Fruit fly (Drosophila melanogaster) whole organism, wandering third instar larva: Measurements from ENCODE around the gene Rbfox1.

ENCODE experiments used
- Abd-B ChIP-seq: fragments of >200 bp; optimal IDR thresholded peaks from 2 replicates; lab custom pipeline; 2017; ENCODE audit warnings: missing biosample characterization, missing genetic modification characterization
- CG9705 ChIP-seq: fragments of 200-800 bp; sonication (Bioruptor generic); optimal IDR thresholded peaks from 2 replicates; lab custom pipeline; 2018; ENCODE audit warnings: missing biosample characterization, mild to moderate bottlenecking, missing genetic modification characterization
- HLH106 ChIP-seq: fragments of 200-800 bp; optimal IDR thresholded peaks from 3 replicates; lab custom pipeline; 2019; ENCODE audit warnings: missing biosample characterization, mild to moderate bottlenecking, missing genetic modification characterization, moderate library complexity
- Hr78 ChIP-seq: fragments of >200 bp; optimal IDR thresholded peaks from 2 replicates; lab custom pipeline; 2017; ENCODE audit warnings: missing biosample characterization, missing genetic modification characterization
- Jra ChIP-seq: sonication (Bioruptor generic); optimal IDR thresholded peaks from 2 replicates; lab custom pipeline; 2016; ENCODE audit warnings: missing biosample characterization, missing genetic modification characterization
- Myc ChIP-seq: fragments of >200 bp; optimal IDR thresholded peaks from 2 replicates; lab custom pipeline; 2017
- br ChIP-seq: fragments of 200-800 bp; sonication (Bioruptor generic); optimal IDR thresholded peaks from 2 replicates; lab custom pipeline; 2016; ENCODE audit warnings: missing biosample characterization, missing genetic modification characterization
- ey ChIP-seq: fragments of 200-800 bp; sonication (Bioruptor generic); optimal IDR thresholded peaks from 2 replicates; lab custom pipeline; 2016; ENCODE audit warnings: missing biosample characterization, missing genetic modification characterization
- pan ChIP-seq: fragments of >200 bp; optimal IDR thresholded peaks from 2 replicates; lab custom pipeline; 2017
- psq ChIP-seq: fragments of 200-800 bp; sonication (Bioruptor generic); optimal IDR thresholded peaks from 3 replicates; lab custom pipeline; 2017; ENCODE audit warnings: missing biosample characterization, mild to moderate bottlenecking, missing genetic modification characterization, moderate library complexity
- usp ChIP-seq: fragments of >200 bp; optimal IDR thresholded peaks from 2 replicates; lab custom pipeline; 2017; ENCODE audit warnings: missing biosample characterization, missing genetic modification characterization

- no peak for TF ChIP-seq br (GFP tag; lab: Kevin White, UChicago)
- no peak for TF ChIP-seq pan (lab: Kevin White, UChicago)
- TF ChIP-seq Myc: no peak
- TF ChIP-seq ey (GFP tag; lab: Kevin White, UChicago): no peak
- TF ChIP-seq HLH106 (tag; lab: Kevin White, UChicago): no peak
- TF ChIP-seq psq (GFP tag; lab: Kevin White, UChicago): no peak
- no peak for TF ChIP-seq Abd-B (GFP tag; lab: Kevin White, UChicago)
- TF ChIP-seq usp (GFP tag; lab: Kevin White, UChicago): no peak
- no peak for TF ChIP-seq Hr78
- no peak for TF ChIP-seq Jra (GFP tag; lab: Kevin White, UChicago)
- no peak for TF ChIP-seq CG9705 (GFP tag; lab: Kevin White, UChicago)
Observed at dm6 chr3L:10628384-10628783, 147.2 kb downstream of the Rbfox1 start, which contains the start of gene CG14151.
